Fruit fly (Drosophila melanogaster): ENCODE results near the gene Rfk.

Gene Rfk

DNA sequence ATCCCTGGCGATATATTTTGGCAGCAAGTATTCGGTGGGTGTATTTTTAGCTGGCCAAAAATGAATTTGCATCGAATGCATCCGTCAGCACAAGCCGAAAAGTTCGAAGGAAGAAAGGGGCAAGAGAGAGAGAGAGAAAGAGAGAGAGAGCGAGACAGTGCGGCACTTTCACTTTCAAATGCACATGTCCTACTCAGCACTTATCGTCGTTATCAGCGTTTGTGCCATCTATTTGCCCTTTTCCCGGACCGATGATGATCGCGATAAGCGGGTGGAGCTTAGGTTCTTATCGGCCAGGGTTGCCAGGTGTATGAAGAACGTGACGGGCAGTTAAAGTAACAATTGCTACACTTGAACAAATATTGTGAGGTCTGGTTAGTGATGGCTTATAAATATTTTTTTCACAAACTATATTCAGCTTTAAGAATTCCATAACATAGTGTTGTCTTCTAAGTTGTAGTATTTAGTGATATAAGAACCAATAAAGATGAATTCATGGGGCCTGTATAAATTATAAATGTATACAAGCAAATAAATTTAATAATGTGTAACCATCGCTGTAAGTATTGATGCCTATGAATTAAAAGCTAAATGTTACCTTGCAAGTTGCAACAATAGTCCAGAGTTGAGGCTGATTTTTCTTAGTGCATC, 31.7 kb upstream of the Rfk start:
- TF ChIP-seq CG3281 (GFP tag; optimal IDR thresholded peaks at IDR 0.05), result no peak
- TF ChIP-seq CG1024 (GFP tag; IDR thresholded peaks at IDR 0.05), result no peak
- no peak for TF ChIP-seq Scr (GFP tag; IDR thresholded peaks at IDR 0.05; ENCODE audit: partially characterized antibody)
- peak; percentile 50 for TF ChIP-seq grn (GFP tag; optimal IDR thresholded peaks at IDR 0.05)
- TF ChIP-seq kay (GFP tag; optimal IDR thresholded peaks at IDR 0.05), result no peak
- no peak for TF ChIP-seq sima (GFP tag; optimal IDR thresholded peaks at IDR 0.05)
- no peak for TF ChIP-seq CG13624 (GFP tag; optimal IDR thresholded peaks at IDR 0.05)
- no peak for TF ChIP-seq CG18764 (GFP tag; optimal IDR thresholded peaks at IDR 0.05)
- no peak for TF ChIP-seq Mes4 (GFP tag; optimal IDR thresholded peaks at IDR 0.05)
- no peak for TF ChIP-seq scrt (GFP tag; optimal IDR thresholded peaks at IDR 0.05)
- TF ChIP-seq Vsx1 (GFP tag; optimal IDR thresholded peaks at IDR 0.05), result no peak
- TF ChIP-seq Fer1 (GFP tag; optimal IDR thresholded peaks at IDR 0.05), result no peak
- TF ChIP-seq Aef1 (GFP tag; IDR thresholded peaks at IDR 0.05), result no peak
- no peak for TF ChIP-seq CG9609 (GFP tag; optimal IDR thresholded peaks at IDR 0.05)
- no peak for TF ChIP-seq shn (GFP tag; optimal IDR thresholded peaks at IDR 0.05)
- no peak for TF ChIP-seq toy (GFP tag; IDR thresholded peaks at IDR 0.05)
- no peak for TF ChIP-seq Camta (GFP tag; optimal IDR thresholded peaks at IDR 0.05)
- TF ChIP-seq CG2202 (tag; optimal IDR thresholded peaks at IDR 0.05), result no peak
- TF ChIP-seq bsh (GFP tag; optimal IDR thresholded peaks at IDR 0.05), result no peak
- no peak for TF ChIP-seq eyg (GFP tag; optimal IDR thresholded peaks at IDR 0.05)
- no peak for TF ChIP-seq ato (GFP tag; IDR thresholded peaks at IDR 0.05; ENCODE audit: partially characterized antibody)
- TF ChIP-seq CG13287 (GFP tag; IDR thresholded peaks at IDR 0.05; ENCODE audit: partially characterized antibody), result no peak
- no peak for TF ChIP-seq E2f1 (GFP tag; IDR thresholded peaks at IDR 0.05)
- TF ChIP-seq gro (GFP tag; optimal IDR thresholded peaks at IDR 0.05), result no peak
- TF ChIP-seq CG17612 (GFP tag; IDR thresholded peaks at IDR 0.05), result no peak
- TF ChIP-seq CG15479 (GFP tag; optimal IDR thresholded peaks at IDR 0.05), result peak; percentile 49
- no peak for TF ChIP-seq CG1603 (tag; optimal IDR thresholded peaks at IDR 0.05)
- TF ChIP-seq CG32767 (GFP tag; IDR thresholded peaks at IDR 0.05), result no peak
- TF ChIP-seq dmrt11E (tag; optimal IDR thresholded peaks at IDR 0.05), result peak; percentile 17
- TF ChIP-seq HLH4C (GFP tag; IDR thresholded peaks at IDR 0.05; ENCODE audit: partially characterized antibody), result no peak
- TF ChIP-seq Blimp-1 (GFP tag; optimal IDR thresholded peaks at IDR 0.05), result peak; percentile 48
- TF ChIP-seq Trl (optimal IDR thresholded peaks at IDR 0.05), result peak in 1 of 2 experiments; percentile 6
- no peak for TF ChIP-seq Trl (GFP tag; optimal IDR thresholded peaks at IDR 0.05)
- TF ChIP-seq Poxn (GFP tag; IDR thresholded peaks at IDR 0.05), result no peak
- no peak for TF ChIP-seq Dbx (GFP tag; IDR thresholded peaks at IDR 0.05)
- TF ChIP-seq grau (tag; optimal IDR thresholded peaks at IDR 0.05), result no peak
- no peak for TF ChIP-seq CG17361 (GFP tag; IDR thresholded peaks at IDR 0.05)
- no peak for TF ChIP-seq maf-S (GFP tag; optimal IDR thresholded peaks at IDR 0.05)
- TF ChIP-seq CG9437 (GFP tag; optimal IDR thresholded peaks at IDR 0.05), result peak; percentile 21
- TF ChIP-seq CG31365 (tag; optimal IDR thresholded peaks at IDR 0.05), result no peak
- TF ChIP-seq CG13894 (tag; optimal IDR thresholded peaks at IDR 0.05), result no peak
- TF ChIP-seq gem (tag; optimal IDR thresholded peaks at IDR 0.05), result peak; percentile 17
- TF ChIP-seq Med (GFP tag), result no peak
- TF ChIP-seq pita (GFP tag; optimal IDR thresholded peaks at IDR 0.05), result no peak
- TF ChIP-seq CG18599 (GFP tag; optimal IDR thresholded peaks at IDR 0.05), result no peak
- TF ChIP-seq pnt (GFP tag; optimal IDR thresholded peaks at IDR 0.05), result no peak
- no peak for TF ChIP-seq CTCF (GFP tag; optimal IDR thresholded peaks at IDR 0.05)
- TF ChIP-seq CG2712 (tag; optimal IDR thresholded peaks at IDR 0.05), result no peak
- no peak for TF ChIP-seq ken (GFP tag; IDR thresholded peaks at IDR 0.05)
- no peak for TF ChIP-seq Jarid2 (GFP tag; optimal IDR thresholded peaks at IDR 0.05)
